Worm (Caenorhabditis elegans) whole organism, L3 larva: ENCODE measurements around the gene C18H7.7.
A peak's percentile ranks its signal among the peaks of the same experiment; 100 is the strongest.

Experiments used
- ZK546.5 ChIP-seq: sonication (generic microtip); optimal IDR thresholded peaks from 2 replicates; lab custom pipeline; 2017; ENCODE audit warnings: missing biosample characterization, missing genetic modification characterization
- aly-2 ChIP-seq: fragments of 150-350 bp; optimal IDR thresholded peaks from 2 replicates; lab custom pipeline; 2014; ENCODE audit warnings: missing biosample characterization, missing genetic modification characterization
- ama-1 ChIP-seq: fragments of 150-350 bp; optimal IDR thresholded peaks from 2 replicates; lab custom pipeline; 2018
- ceh-82 ChIP-seq: fragments of 150-350 bp; optimal IDR thresholded peaks from 2 replicates; lab custom pipeline; 2014; ENCODE audit warnings: missing biosample characterization, missing genetic modification characterization
- ceh-9 ChIP-seq: sonication (generic microtip); optimal IDR thresholded peaks from 2 replicates; lab custom pipeline; 2018; ENCODE audit warnings: missing biosample characterization, missing genetic modification characterization
- daf-12 ChIP-seq: fragments of 150-350 bp; optimal IDR thresholded peaks from 2 replicates; lab custom pipeline; 2014; ENCODE audit warnings: missing biosample characterization, missing genetic modification reagents, missing genetic modification characterization
- egl-5 ChIP-seq: fragments of 150-350 bp; optimal IDR thresholded peaks from 2 replicates; lab custom pipeline; 2017; ENCODE audit warnings: missing biosample characterization, missing genetic modification reagents, missing genetic modification characterization, inconsistent platforms
- elt-1 ChIP-seq: fragments of 150-350 bp; optimal IDR thresholded peaks from 2 replicates; lab custom pipeline; 2014; ENCODE audit warnings: missing biosample characterization, missing genetic modification characterization
- elt-2 ChIP-seq: sonication (generic microtip); optimal IDR thresholded peaks from 2 replicates; lab custom pipeline; 2016; ENCODE audit warnings: missing genetic modification reagents, mild to moderate bottlenecking, missing genetic modification characterization, missing compliant biosample characterization
- eor-1 ChIP-seq, 2 experiments: fragments of 150-350 bp; optimal IDR thresholded peaks; 2 replicates each; lab custom pipeline; 2014 to 2018; ENCODE audit warnings: missing biosample characterization in 2 of 2, missing genetic modification characterization in 2 of 2
- fkh-10 ChIP-seq: sonication (generic microtip); optimal IDR thresholded peaks from 2 replicates; lab custom pipeline; 2017; ENCODE audit warnings: missing biosample characterization, missing genetic modification reagents, missing genetic modification characterization
- lin-39 ChIP-seq: fragments of 150-350 bp; optimal IDR thresholded peaks from 2 replicates; lab custom pipeline; 2018; ENCODE audit warnings: missing biosample characterization, missing genetic modification reagents, missing genetic modification characterization
- mdl-1 ChIP-seq: fragments of 150-350 bp; optimal IDR thresholded peaks from 2 replicates; lab custom pipeline; 2014; ENCODE audit warnings: missing biosample characterization, missing genetic modification characterization
- mml-1 ChIP-seq: fragments of 150-350 bp; sonication (generic microtip); optimal IDR thresholded peaks from 3 replicates; lab custom pipeline; 2014; ENCODE audit warnings: missing biosample characterization, missing genetic modification characterization
- nfya-1 ChIP-seq: sonication (generic microtip); optimal IDR thresholded peaks from 2 replicates; lab custom pipeline; 2017; ENCODE audit warnings: missing genetic modification characterization, mild to moderate bottlenecking, missing compliant biosample characterization, antibody characterized with exemption, moderate library complexity; ENCODE audit not compliant: insufficient read depth
- nhr-23 ChIP-seq: fragments of 150-350 bp; optimal IDR thresholded peaks from 2 replicates; lab custom pipeline; 2014; ENCODE audit warnings: missing biosample characterization, missing genetic modification reagents, missing genetic modification characterization
- nhr-237 ChIP-seq: fragments of 150-350 bp; optimal IDR thresholded peaks from 2 replicates; lab custom pipeline; 2014; ENCODE audit warnings: missing biosample characterization, missing genetic modification characterization
- nhr-28 ChIP-seq: fragments of 150-350 bp; optimal IDR thresholded peaks from 2 replicates; lab custom pipeline; 2014; ENCODE audit warnings: missing biosample characterization, missing genetic modification characterization
- nhr-43 ChIP-seq: sonication (generic microtip); optimal IDR thresholded peaks from 2 replicates; lab custom pipeline; 2016; ENCODE audit warnings: mild to moderate bottlenecking, missing genetic modification characterization, missing compliant biosample characterization; ENCODE audit not compliant: poor library complexity, severe bottlenecking
- nhr-67 ChIP-seq: fragments of 150-350 bp; optimal IDR thresholded peaks from 2 replicates; lab custom pipeline; 2014; ENCODE audit warnings: missing biosample characterization, missing genetic modification characterization
- nhr-76 ChIP-seq: fragments of 150-350 bp; sonication (generic microtip); optimal IDR thresholded peaks from 5 replicates; lab custom pipeline; 2014; ENCODE audit warnings: missing biosample characterization, missing genetic modification characterization
- pha-4 ChIP-seq: fragments of 150-350 bp; optimal IDR thresholded peaks from 2 replicates; lab custom pipeline; 2014; ENCODE audit warnings: missing biosample characterization, missing genetic modification reagents, missing genetic modification characterization
- pqm-1 ChIP-seq: fragments of 150-350 bp; optimal IDR thresholded peaks from 2 replicates; lab custom pipeline; 2017; ENCODE audit warnings: missing biosample characterization, missing genetic modification characterization, inconsistent platforms
- sea-2 ChIP-seq: fragments of 150-350 bp; sonication (generic microtip); optimal IDR thresholded peaks from 4 replicates; lab custom pipeline; 2014; ENCODE audit warnings: missing biosample characterization, missing genetic modification reagents, missing genetic modification characterization
- snpc-4 ChIP-seq: fragments of 150-350 bp; optimal IDR thresholded peaks from 2 replicates; lab custom pipeline; 2014; ENCODE audit warnings: missing biosample characterization, missing genetic modification characterization
- unc-39 ChIP-seq: sonication (generic microtip); optimal IDR thresholded peaks from 4 replicates; lab custom pipeline; 2017; ENCODE audit warnings: missing biosample characterization, missing genetic modification characterization
- unc-62 ChIP-seq: fragments of 150-350 bp; sonication (generic microtip); optimal IDR thresholded peaks from 4 replicates; lab custom pipeline; 2014; ENCODE audit warnings: missing biosample characterization, missing genetic modification reagents, missing genetic modification characterization
- zag-1 ChIP-seq: fragments of 150-350 bp; optimal IDR thresholded peaks from 2 replicates; lab custom pipeline; 2014; ENCODE audit warnings: missing biosample characterization, missing genetic modification characterization
- ztf-4 ChIP-seq: fragments of 150-350 bp; optimal IDR thresholded peaks from 2 replicates; lab custom pipeline; 2014; ENCODE audit warnings: missing biosample characterization, missing genetic modification characterization

C18H7.7 gene

DNA sequence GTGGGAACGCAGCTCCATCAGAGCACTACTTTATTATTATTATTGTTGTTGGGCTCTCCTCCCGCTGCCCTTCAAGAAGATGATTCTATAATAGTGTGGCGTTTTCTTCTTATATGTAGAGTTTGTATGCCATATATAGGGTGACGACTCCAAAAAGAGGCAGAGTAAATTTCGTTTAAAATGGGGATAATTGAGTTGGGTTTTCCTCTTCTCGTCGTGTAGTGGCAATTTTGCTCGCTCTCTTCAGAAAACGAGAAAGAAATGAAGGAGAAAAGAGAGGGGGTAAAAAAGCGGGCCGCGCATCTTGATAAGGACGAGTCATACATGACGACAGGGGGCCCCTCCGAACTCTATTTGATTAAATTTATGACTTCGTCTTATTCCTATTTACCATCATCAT, 32.8 kb downstream of the C18H7.7 start:
- TF ChIP-seq aly-2 (tag; lab: Kevin White, UChicago), result no peak
- TF ChIP-seq snpc-4, result no peak
- TF ChIP-seq ama-1 (lab: Kevin White, UChicago), result no peak
- TF ChIP-seq nhr-43 (tag; lab: Kevin White, UChicago), result no peak
- TF ChIP-seq mml-1 (tag; lab: Kevin White, UChicago), result no peak
- TF ChIP-seq fkh-10 (GFP tag; lab: Kevin White, UChicago), result peak; percentile 50

DNA sequence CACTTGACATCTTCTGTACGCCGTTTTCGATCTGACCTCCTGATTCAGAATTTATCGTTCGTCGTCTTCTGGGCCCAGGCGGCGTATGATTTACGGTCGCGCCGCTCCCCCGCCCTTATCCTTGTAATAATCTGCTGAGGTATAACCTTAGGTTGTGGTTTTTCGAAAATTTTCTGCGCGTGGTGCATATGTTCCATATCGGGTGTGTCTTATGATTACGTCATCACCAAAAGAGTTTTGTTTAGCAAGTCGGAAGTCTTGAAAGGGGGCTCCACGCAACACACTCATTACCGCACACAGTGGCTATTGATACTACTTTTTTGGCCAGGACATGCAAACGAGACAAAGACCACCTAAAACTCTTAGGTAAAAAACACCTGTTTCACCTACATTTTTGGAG, 35.4 kb downstream of the C18H7.7 start:
- TF ChIP-seq unc-62 (GFP tag; lab: Kevin White, UChicago), result no peak
- no peak for TF ChIP-seq mdl-1 (tag; lab: Kevin White, UChicago)
- TF ChIP-seq aly-2 (tag; lab: Kevin White, UChicago), result no peak
- TF ChIP-seq unc-39 (tag; lab: Kevin White, UChicago), result no peak
- TF ChIP-seq elt-2 (tag; lab: Kevin White, UChicago), result no peak
- no peak for TF ChIP-seq nhr-43 (tag; lab: Kevin White, UChicago)
- no peak for TF ChIP-seq fkh-10 (GFP tag; lab: Kevin White, UChicago)
- TF ChIP-seq, all 47 proteins: peak for 0

DNA sequence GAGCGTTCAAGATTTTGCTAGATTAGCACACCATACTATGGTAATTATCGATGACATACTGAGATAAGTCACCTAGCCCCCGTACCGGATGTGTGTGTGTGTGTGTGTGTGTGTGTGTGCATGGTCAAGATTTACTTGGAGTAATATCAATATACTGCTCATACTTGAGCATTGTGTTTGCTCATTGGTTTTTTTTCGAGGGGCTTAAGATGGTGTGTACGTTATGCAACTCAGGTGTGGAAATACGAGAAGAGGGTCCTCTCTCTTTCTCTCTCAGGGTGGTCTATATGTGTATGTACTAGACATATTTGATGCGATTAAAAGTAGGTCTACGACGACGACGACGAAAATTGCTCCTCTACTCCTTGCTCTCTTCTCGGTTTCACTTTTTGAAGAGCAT, 35.9 kb downstream of the C18H7.7 start:
- no peak for TF ChIP-seq egl-5 (tag; lab: Kevin White, UChicago)
- no peak for TF ChIP-seq sea-2
- TF ChIP-seq ceh-82 (tag; lab: Kevin White, UChicago), result no peak
- no peak for TF ChIP-seq lin-39 (tag; lab: Kevin White, UChicago)
- no peak for TF ChIP-seq nfya-1 (tag; lab: Kevin White, UChicago)
- TF ChIP-seq nhr-23, result no peak
- TF ChIP-seq nhr-237 (tag; lab: Kevin White, UChicago), result no peak
- TF ChIP-seq nhr-76 (tag; lab: Kevin White, UChicago), result no peak
- TF ChIP-seq pha-4, result no peak
- TF ChIP-seq ama-1 (lab: Kevin White, UChicago), result no peak
- no peak for TF ChIP-seq ztf-4 (tag; lab: Kevin White, UChicago)
- no peak for TF ChIP-seq ceh-9 (tag; lab: Kevin White, UChicago)

- TF ChIP-seq nhr-67 (tag; lab: Kevin White, UChicago) (no peak), nhr-28 (tag; lab: Kevin White, UChicago) (no peak), zag-1 (tag; lab: Kevin White, UChicago) (no peak), ZK546.5 (tag; lab: Kevin White, UChicago) (no peak), elt-1 (tag; lab: Kevin White, UChicago) (no peak), nhr-76 (tag; lab: Kevin White, UChicago) (no peak), daf-12 (tag; lab: Kevin White, UChicago) (no peak), nfya-1 (tag; lab: Kevin White, UChicago) (no peak), ama-1 (lab: Kevin White, UChicago) (no peak), pha-4 (no peak), egl-5 (tag; lab: Kevin White, UChicago) (no peak), unc-62 (GFP tag; lab: Kevin White, UChicago) (no peak)
Observed at ce11 chrIV:558735-559284, 37.4 kb downstream of the C18H7.7 start, which contains the start of gene efn-4. TSS of gene efn-4 (plus strand) at chrIV:559234.

- no peak for TF ChIP-seq egl-5 (tag; lab: Kevin White, UChicago)
- TF ChIP-seq elt-1 (tag; lab: Kevin White, UChicago), result no peak
- no peak for TF ChIP-seq sea-2
Observed at ce11 chrIV:554005-554404, 42.2 kb downstream of the C18H7.7 start.

DNA sequence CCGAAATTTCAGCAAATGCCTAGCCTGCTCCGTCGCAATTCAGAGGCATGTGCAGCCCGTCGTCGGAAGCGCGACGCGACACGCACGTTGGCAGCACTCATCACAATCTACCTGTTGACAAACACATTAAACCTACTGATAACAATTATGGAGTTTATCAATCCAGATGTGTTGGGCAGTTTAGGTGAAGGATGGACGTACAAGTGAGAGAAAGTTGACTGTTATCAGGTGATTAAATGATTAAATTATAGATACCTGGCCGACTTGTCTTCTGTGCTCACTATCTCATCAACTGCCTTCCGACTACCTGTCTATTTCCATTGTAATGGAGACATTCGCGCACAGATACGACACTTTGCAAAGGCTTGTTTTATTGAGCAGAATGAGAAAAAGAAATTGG, 44.3 kb downstream of the C18H7.7 start:
- no peak for TF ChIP-seq eor-1 (tag; optimal IDR thresholded peaks at IDR 0.05; lab: Kevin White, UChicago)
- TF ChIP-seq ceh-82 (tag; lab: Kevin White, UChicago), result no peak
- peak; percentile 82 for TF ChIP-seq pqm-1 (tag; lab: Kevin White, UChicago)
- peak; percentile 84 for TF ChIP-seq elt-2 (tag; lab: Kevin White, UChicago)
